Fruit fly (Drosophila melanogaster) whole organism, prepupa: Measurements from ENCODE around the gene CG13358.

Source experiments
- CG10631 ChIP-seq: fragments of 200-800 bp; sonication (Bioruptor generic); optimal IDR thresholded peaks from 2 replicates; lab custom pipeline; 2016; ENCODE audit warnings: missing biosample characterization, missing genetic modification characterization
- CG11294 ChIP-seq: fragments of 200-800 bp; sonication (Bioruptor generic); IDR thresholded peaks from 2 replicates; pipeline ENCODE4 v1.3.6; 2022; ENCODE audit warnings: missing biosample characterization, missing genetic modification characterization
- CG11762 ChIP-seq: fragments of 200-800 bp; sonication (Bioruptor generic); optimal IDR thresholded peaks from 3 replicates; lab custom pipeline; 2016; ENCODE audit warnings: missing biosample characterization, missing genetic modification characterization; ENCODE audit not compliant: insufficient read depth
- CG11902 ChIP-seq: fragments of 200-800 bp; sonication (Bioruptor generic); optimal IDR thresholded peaks from 3 replicates; lab custom pipeline; 2016; ENCODE audit warnings: missing biosample characterization, missing genetic modification characterization
- CG15336 ChIP-seq: fragments of 200-800 bp; sonication (Bioruptor generic); IDR thresholded peaks from 2 replicates; pipeline ENCODE4 v1.3.6; 2022; ENCODE audit warnings: missing biosample characterization, missing genetic modification characterization
- CG1621 ChIP-seq: fragments of 200-800 bp; sonication (Bioruptor generic); optimal IDR thresholded peaks from 3 replicates; lab custom pipeline; 2018; ENCODE audit warnings: missing biosample characterization, mild to moderate bottlenecking, missing genetic modification characterization
- CG3032 ChIP-seq: fragments of 200-800 bp; optimal IDR thresholded peaks from 2 replicates; lab custom pipeline; 2019; ENCODE audit warnings: missing biosample characterization, mild to moderate bottlenecking, missing genetic modification characterization, moderate library complexity
- CG31627 ChIP-seq: fragments of 200-800 bp; sonication (Bioruptor generic); optimal IDR thresholded peaks from 3 replicates; lab custom pipeline; 2016; ENCODE audit warnings: missing biosample characterization, missing genetic modification characterization
- CG34406 ChIP-seq: fragments of 200-800 bp; sonication (Bioruptor generic); optimal IDR thresholded peaks from 3 replicates; lab custom pipeline; 2016; ENCODE audit warnings: missing biosample characterization, missing genetic modification characterization
- CG3919 ChIP-seq: fragments of 200-800 bp; sonication (Bioruptor generic); optimal IDR thresholded peaks from 3 replicates; lab custom pipeline; 2016; ENCODE audit warnings: missing biosample characterization, missing genetic modification characterization
- CG4318 ChIP-seq: fragments of 200-800 bp; sonication (Bioruptor generic); optimal IDR thresholded peaks from 3 replicates; lab custom pipeline; 2017; ENCODE audit warnings: missing biosample characterization, mild to moderate bottlenecking, missing genetic modification characterization
- CG6163 ChIP-seq: fragments of 200-800 bp; sonication (Bioruptor generic); IDR thresholded peaks from 3 replicates; pipeline ENCODE4 v1.3.6; 2022; ENCODE audit warnings: missing biosample characterization, missing genetic modification characterization
- CG6276 ChIP-seq: fragments of 200-800 bp; sonication (Bioruptor generic); optimal IDR thresholded peaks from 2 replicates; lab custom pipeline; 2017; ENCODE audit warnings: missing biosample characterization, mild to moderate bottlenecking, missing genetic modification characterization
- CG6792 ChIP-seq: fragments of 200-800 bp; sonication (Bioruptor generic); optimal IDR thresholded peaks from 3 replicates; lab custom pipeline; 2016; ENCODE audit warnings: missing biosample characterization, missing genetic modification characterization
- CG6854 ChIP-seq: fragments of 200-800 bp; sonication (Bioruptor generic); optimal IDR thresholded peaks from 2 replicates; lab custom pipeline; 2017; ENCODE audit warnings: missing biosample characterization, mild to moderate bottlenecking, missing genetic modification characterization
- CG7368 ChIP-seq: fragments of 200-800 bp; sonication (Bioruptor generic); optimal IDR thresholded peaks from 3 replicates; lab custom pipeline; 2016; ENCODE audit warnings: missing biosample characterization, missing genetic modification characterization
- CG8119 ChIP-seq: fragments of 200-800 bp; sonication (Bioruptor generic); IDR thresholded peaks from 3 replicates; pipeline ENCODE4 v1.3.6; 2022; ENCODE audit warnings: missing biosample characterization, missing genetic modification characterization
- CG8632 ChIP-seq: fragments of 200-800 bp; sonication (Bioruptor generic); optimal IDR thresholded peaks from 3 replicates; lab custom pipeline; 2016; ENCODE audit warnings: missing biosample characterization, missing genetic modification characterization
- CG9139 ChIP-seq: fragments of 200-800 bp; sonication (Bioruptor generic); optimal IDR thresholded peaks from 3 replicates; lab custom pipeline; 2017; ENCODE audit warnings: missing biosample characterization, mild to moderate bottlenecking, missing genetic modification characterization
- Eip75B ChIP-seq: fragments of 200-800 bp; sonication (Bioruptor generic); optimal IDR thresholded peaks from 3 replicates; lab custom pipeline; 2016; ENCODE audit warnings: missing biosample characterization, missing genetic modification characterization
- Ets21C ChIP-seq: fragments of 200-800 bp; sonication (Bioruptor generic); optimal IDR thresholded peaks from 3 replicates; lab custom pipeline; 2016; ENCODE audit warnings: missing biosample characterization, missing genetic modification characterization
- Ets96B ChIP-seq: fragments of 200-800 bp; optimal IDR thresholded peaks from 2 replicates; lab custom pipeline; 2019; ENCODE audit warnings: missing biosample characterization, mild to moderate bottlenecking, missing genetic modification characterization, moderate library complexity
- Hr38 ChIP-seq: sonication (Bioruptor generic); optimal IDR thresholded peaks from 2 replicates; lab custom pipeline; 2016; ENCODE audit warnings: missing biosample characterization, missing genetic modification characterization
- Hr39 ChIP-seq: fragments of 200-800 bp; sonication (Bioruptor generic); optimal IDR thresholded peaks from 2 replicates; lab custom pipeline; 2016; ENCODE audit warnings: missing biosample characterization, missing genetic modification characterization
- Hr4 ChIP-seq: fragments of 200-800 bp; sonication (Bioruptor generic); optimal IDR thresholded peaks from 3 replicates; lab custom pipeline; 2016; ENCODE audit warnings: missing biosample characterization, missing genetic modification characterization
- Lpt ChIP-seq: fragments of 200-800 bp; sonication (Bioruptor generic); optimal IDR thresholded peaks from 3 replicates; lab custom pipeline; 2016; ENCODE audit warnings: missing biosample characterization, missing genetic modification characterization
- OdsH ChIP-seq: fragments of 200-800 bp; sonication (Bioruptor generic); optimal IDR thresholded peaks from 3 replicates; lab custom pipeline; 2016; ENCODE audit warnings: missing biosample characterization, missing genetic modification characterization
- Sox102F ChIP-seq: fragments of 200-800 bp; sonication (Bioruptor generic); optimal IDR thresholded peaks from 2 replicates; lab custom pipeline; 2016; ENCODE audit warnings: missing biosample characterization, mild to moderate bottlenecking, missing genetic modification characterization
- Sox14 ChIP-seq: fragments of 200-800 bp; sonication (Bioruptor generic); optimal IDR thresholded peaks from 3 replicates; lab custom pipeline; 2016; ENCODE audit warnings: missing biosample characterization, missing genetic modification characterization
- achi ChIP-seq: fragments of 200-800 bp; sonication (Bioruptor generic); optimal IDR thresholded peaks from 3 replicates; lab custom pipeline; 2016; ENCODE audit warnings: missing biosample characterization, missing genetic modification characterization
- cyc ChIP-seq: fragments of 200-800 bp; sonication (Bioruptor generic); optimal IDR thresholded peaks from 3 replicates; lab custom pipeline; 2016; ENCODE audit warnings: missing biosample characterization, missing genetic modification characterization
- dsx ChIP-seq: fragments of 200-800 bp; optimal IDR thresholded peaks from 3 replicates; lab custom pipeline; 2019; ENCODE audit warnings: missing biosample characterization, mild to moderate bottlenecking, missing genetic modification characterization, moderate library complexity; ENCODE audit not compliant: poor library complexity, severe bottlenecking
- eg ChIP-seq: fragments of 200-800 bp; sonication (Bioruptor generic); IDR thresholded peaks from 3 replicates; pipeline ENCODE4 v1.3.6; 2022; ENCODE audit warnings: missing biosample characterization, missing genetic modification characterization
- fd59A ChIP-seq: fragments of 200-800 bp; sonication (Bioruptor generic); optimal IDR thresholded peaks from 2 replicates; lab custom pipeline; 2017; ENCODE audit warnings: missing biosample characterization, mild to moderate bottlenecking, missing genetic modification characterization, missing genetic modification reagents
- fd85E ChIP-seq: fragments of 200-800 bp; sonication (Bioruptor generic); optimal IDR thresholded peaks from 3 replicates; lab custom pipeline; 2016; ENCODE audit warnings: missing biosample characterization, missing genetic modification characterization
- fkh ChIP-seq: fragments of 200-800 bp; sonication (Bioruptor generic); optimal IDR thresholded peaks from 3 replicates; lab custom pipeline; 2017; ENCODE audit warnings: missing biosample characterization, mild to moderate bottlenecking, missing genetic modification characterization, moderate library complexity
- lz ChIP-seq: fragments of 200-800 bp; sonication (Bioruptor generic); optimal IDR thresholded peaks from 3 replicates; lab custom pipeline; 2016; ENCODE audit warnings: missing biosample characterization, missing genetic modification characterization
- net ChIP-seq: fragments of 200-800 bp; sonication (Bioruptor generic); optimal IDR thresholded peaks from 3 replicates; lab custom pipeline; 2016; ENCODE audit warnings: missing biosample characterization, missing genetic modification characterization
- pdm3 ChIP-seq: fragments of 200-800 bp; sonication (Bioruptor generic); optimal IDR thresholded peaks from 3 replicates; lab custom pipeline; 2016; ENCODE audit warnings: missing biosample characterization, missing genetic modification characterization
- salr ChIP-seq, 2 experiments: fragments of 200-800 bp; sonication (Bioruptor generic); optimal IDR thresholded peaks; 3 replicates each; lab custom pipeline; 2016 to 2018; ENCODE audit warnings: missing biosample characterization in 2 of 2, missing genetic modification characterization in 2 of 2, mild to moderate bottlenecking in 1 of 2
- spab ChIP-seq: fragments of 200-800 bp; sonication (Bioruptor generic); optimal IDR thresholded peaks from 2 replicates; lab custom pipeline; 2017; ENCODE audit warnings: missing biosample characterization, mild to moderate bottlenecking, missing genetic modification characterization, missing genetic modification reagents
- topi ChIP-seq: fragments of 200-800 bp; sonication (Bioruptor generic); optimal IDR thresholded peaks from 3 replicates; lab custom pipeline; 2016; ENCODE audit warnings: missing biosample characterization, missing genetic modification characterization
- vri ChIP-seq: fragments of 200-800 bp; sonication (Bioruptor generic); optimal IDR thresholded peaks from 3 replicates; lab custom pipeline; 2016; ENCODE audit warnings: missing biosample characterization, mild to moderate bottlenecking, missing genetic modification characterization

The CG13358 gene

dm6 chrX:796397-796989 lies 8.2 kb downstream of the CG13358 start (continued):
- TF ChIP-seq vri (GFP tag; lab: Kevin White, UChicago): peak; percentile 91
- TF ChIP-seq CG6276: no peak
- no peak for TF ChIP-seq fd59A (GFP tag; lab: Kevin White, UChicago)
- TF ChIP-seq CG1621: peak; percentile 24
- no peak for TF ChIP-seq Ets96B (tag; lab: Kevin White, UChicago)
- TF ChIP-seq CG8119 (GFP tag; lab: Robert Waterston, UW): no peak
- TF ChIP-seq Sox14 (GFP tag; lab: Kevin White, UChicago): peak; percentile 58
- peak; percentile 7 for TF ChIP-seq topi (GFP tag; lab: Kevin White, UChicago)
- no peak for TF ChIP-seq achi (GFP tag; lab: Kevin White, UChicago)
- TF ChIP-seq fkh: no peak
- peak; percentile 36 for TF ChIP-seq Eip75B (GFP tag; lab: Kevin White, UChicago)
- 0 out of 3 replicates have a peak, but pooled peaks have one; percentile 10 for TF ChIP-seq eg
- no peak for TF ChIP-seq CG4318 (GFP tag; lab: Kevin White, UChicago)
- TF ChIP-seq CG31627 (GFP tag; lab: Kevin White, UChicago): no peak
- no peak for TF ChIP-seq cyc (GFP tag; lab: Kevin White, UChicago)
- TF ChIP-seq CG11294 (GFP tag; lab: Robert Waterston, UW): no peak
- peak; percentile 42 for TF ChIP-seq Sox102F (GFP tag; lab: Kevin White, UChicago)
- TF ChIP-seq Hr38: no peak
- peak; percentile 59 for TF ChIP-seq dsx
- no peak for TF ChIP-seq salr (GFP tag; optimal IDR thresholded peaks at IDR 0.05; lab: Kevin White, UChicago)
- TF ChIP-seq Lpt: no peak
- peak; percentile 35 for TF ChIP-seq CG3919 (GFP tag; lab: Kevin White, UChicago)
- no peak for TF ChIP-seq Ets21C (GFP tag; lab: Kevin White, UChicago)
- TF ChIP-seq CG6163 (GFP tag; lab: Robert Waterston, UW): no peak
- peak; percentile 1 for TF ChIP-seq CG6792
- TF ChIP-seq CG3032: no peak
- no peak for TF ChIP-seq CG10631 (GFP tag; lab: Kevin White, UChicago)
- TF ChIP-seq CG7368 (GFP tag; lab: Kevin White, UChicago): no peak
- TF ChIP-seq CG11902 (GFP tag; lab: Kevin White, UChicago): no peak
- TF ChIP-seq CG15336 (GFP tag; lab: Robert Waterston, UW): peak; percentile 9; the same call in 1 of the 2 replicates
- no peak for TF ChIP-seq CG9139 (GFP tag; lab: Kevin White, UChicago)
- TF ChIP-seq lz (GFP tag; lab: Kevin White, UChicago): no peak
- TF ChIP-seq CG34406: no peak
- TF ChIP-seq net (GFP tag; lab: Kevin White, UChicago): no peak
- no peak for TF ChIP-seq fd85E (GFP tag; lab: Kevin White, UChicago)
- no peak for TF ChIP-seq CG6854
- TF ChIP-seq CG11762 (GFP tag; lab: Kevin White, UChicago): no peak
- TF ChIP-seq Hr39: no peak
- no peak for TF ChIP-seq spab

- TF ChIP-seq topi (GFP tag; lab: Kevin White, UChicago): no peak
- TF ChIP-seq CG8632 (GFP tag; lab: Kevin White, UChicago): no peak
- TF ChIP-seq achi (GFP tag; lab: Kevin White, UChicago): peak; percentile 90
- TF ChIP-seq pdm3 (GFP tag; lab: Kevin White, UChicago): no peak
- TF ChIP-seq OdsH (GFP tag; lab: Kevin White, UChicago): no peak
- TF ChIP-seq CG9139 (GFP tag; lab: Kevin White, UChicago): no peak
- TF ChIP-seq fkh: peak; percentile 28
- no peak for TF ChIP-seq CG11294 (GFP tag; lab: Robert Waterston, UW)
- TF ChIP-seq CG1621: peak; percentile 57
- TF ChIP-seq Hr4 (GFP tag; lab: Kevin White, UChicago): no peak
Observed at dm6 chrX:792923-793322, 11.8 kb downstream of the CG13358 start, which contains the start of gene CG16989. CG16989 (plus strand) TSS chrX:793147.
